Fruit fly (Drosophila melanogaster): ENCODE data around the gene CG5890.

Gene CG5890

DNA sequence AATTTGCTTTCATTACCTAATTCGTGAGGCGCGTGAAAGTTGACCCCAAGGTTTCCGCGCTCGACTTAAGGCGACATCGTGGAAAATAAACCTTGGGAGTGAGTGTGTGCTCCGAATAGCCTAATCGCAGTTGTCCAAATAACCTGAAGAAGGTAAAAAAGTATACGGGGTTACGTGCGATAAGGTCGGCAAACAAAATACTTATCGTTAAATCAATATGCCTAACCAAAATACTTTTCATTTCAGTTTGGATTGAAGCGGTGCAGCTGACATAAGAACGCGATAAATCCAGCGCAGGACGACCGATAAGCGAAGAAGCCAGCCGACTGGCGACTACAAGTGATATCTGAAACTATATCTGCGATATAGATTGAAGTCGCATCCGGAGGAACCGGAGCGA is 29.2 kb downstream of the CG5890 start (continued):
- TF ChIP-seq CG7372 (GFP tag; IDR thresholded peaks at IDR 0.05) (no peak), CG9437 (GFP tag; optimal IDR thresholded peaks at IDR 0.05) (no peak), Camta (GFP tag; optimal IDR thresholded peaks at IDR 0.05) (peak; percentile 18), gfzf (GFP tag; optimal IDR thresholded peaks at IDR 0.05) (no peak), Usf (GFP tag; optimal IDR thresholded peaks at IDR 0.05) (no peak), Hmx (GFP tag; optimal IDR thresholded peaks at IDR 0.05) (no peak), ATbp (GFP tag; optimal IDR thresholded peaks at IDR 0.05) (peak; percentile 86), Drgx (GFP tag; IDR thresholded peaks at IDR 0.05) (no peak), stc (GFP tag; IDR thresholded peaks at IDR 0.05) (no peak), CG32532 (GFP tag; IDR thresholded peaks at IDR 0.05) (no peak), CG12236 (GFP tag; optimal IDR thresholded peaks at IDR 0.05) (peak; percentile 38), CG7271 (tag; optimal IDR thresholded peaks at IDR 0.05) (no peak), CG10654 (GFP tag; optimal IDR thresholded peaks at IDR 0.05) (no peak), CG10431 (GFP tag; optimal IDR thresholded peaks at IDR 0.05) (peak; percentile 80), trem (tag; optimal IDR thresholded peaks at IDR 0.05) (no peak), CTCF (GFP tag; optimal IDR thresholded peaks at IDR 0.05) (no peak), CG17361 (GFP tag; IDR thresholded peaks at IDR 0.05) (no peak), CG14860 (GFP tag; IDR thresholded peaks at IDR 0.05; ENCODE audit: partially characterized antibody) (no peak), CG2712 (tag; optimal IDR thresholded peaks at IDR 0.05) (peak; percentile 31), ap (GFP tag; IDR thresholded peaks at IDR 0.05) (no peak), cato (GFP tag; optimal IDR thresholded peaks at IDR 0.05; ENCODE audit: borderline replicate concordance) (no peak), CG6854 (GFP tag; optimal IDR thresholded peaks at IDR 0.05) (no peak), CG3995 (GFP tag; optimal IDR thresholded peaks at IDR 0.05) (no peak), Six4 (GFP tag; optimal IDR thresholded peaks at IDR 0.05) (no peak), mam (GFP tag; optimal IDR thresholded peaks at IDR 0.05) (no peak), Fer3 (tag; optimal IDR thresholded peaks at IDR 0.05) (no peak), CG4328 (GFP tag; optimal IDR thresholded peaks at IDR 0.05) (no peak), ftz-f1 (GFP tag; optimal IDR thresholded peaks at IDR 0.05) (no peak), CG34422 (GFP tag; IDR thresholded peaks at IDR 0.05) (no peak), ara (GFP tag; IDR thresholded peaks at IDR 0.05) (no peak), onecut (GFP tag; IDR thresholded peaks at IDR 0.05) (peak; percentile 29; the same call in 1 of the 2 replicates), CoRest (tag; optimal IDR thresholded peaks at IDR 0.05) (no peak), sc (optimal IDR thresholded peaks at IDR 0.05) (no peak), sc (GFP tag; optimal IDR thresholded peaks at IDR 0.05) (peak; percentile 68), CG10274 (GFP tag; optimal IDR thresholded peaks at IDR 0.05) (no peak), NK7.1 (GFP tag; optimal IDR thresholded peaks at IDR 0.05) (peak; percentile 29), bowl (GFP tag; IDR thresholded peaks at IDR 0.05) (no peak), CG8281 (tag; optimal IDR thresholded peaks at IDR 0.05) (no peak), CG9876 (GFP tag; optimal IDR thresholded peaks at IDR 0.05) (no peak), CG5180 (GFP tag; optimal IDR thresholded peaks at IDR 0.05) (no peak), bcd (GFP tag; optimal IDR thresholded peaks at IDR 0.05) (no peak), z (GFP tag; IDR thresholded peaks at IDR 0.05) (no peak), D (optimal IDR thresholded peaks at IDR 0.05) (no peak), D (GFP tag; optimal IDR thresholded peaks at IDR 0.05) (peak; percentile 43), Max (GFP tag; optimal IDR thresholded peaks at IDR 0.05) (no peak), Atf-2 (GFP tag; optimal IDR thresholded peaks at IDR 0.05) (no peak), psq (GFP tag; optimal IDR thresholded peaks at IDR 0.05) (no peak), CG8359 (GFP tag; optimal IDR thresholded peaks at IDR 0.05; ENCODE audit: borderline replicate concordance) (peak; percentile 19), CG3281 (GFP tag; optimal IDR thresholded peaks at IDR 0.05) (no peak), ems (GFP tag; optimal IDR thresholded peaks at IDR 0.05) (peak; percentile 12), Dbx (GFP tag; IDR thresholded peaks at IDR 0.05) (no peak), CG14667 (GFP tag; IDR thresholded peaks at IDR 0.05) (no peak), tgo (GFP tag; IDR thresholded peaks at IDR 0.05) (no peak), MBD-R2 (GFP tag; IDR thresholded peaks at IDR 0.05) (no peak)
